Fruit fly (Drosophila melanogaster) whole organism, embryonic: ENCODE data around the gene BOD1.

Source experiments
- Atf-2 ChIP-seq: fragments of 200-800 bp; sonication (Bioruptor generic); optimal IDR thresholded peaks from 2 replicates; lab custom pipeline; 2016; ENCODE audit warnings: missing biosample characterization, missing genetic modification characterization
- Blimp-1 ChIP-seq: fragments of 200-800 bp; sonication (Bioruptor generic); optimal IDR thresholded peaks from 3 replicates; lab custom pipeline; 2018; ENCODE audit warnings: missing biosample characterization, missing genetic modification characterization, mild to moderate bottlenecking, moderate library complexity, missing genetic modification reagents
- CG11093 ChIP-seq: fragments of 200-800 bp; sonication (Bioruptor generic); IDR thresholded peaks from 3 replicates; pipeline ENCODE4 v1.3.6; 2022; ENCODE audit warnings: missing biosample characterization, missing genetic modification characterization
- CG12155 ChIP-seq: fragments of 200-800 bp; sonication (Bioruptor generic); optimal IDR thresholded peaks from 3 replicates; lab custom pipeline; 2016; ENCODE audit warnings: missing biosample characterization, missing genetic modification characterization
- CG13296 ChIP-seq: fragments of 200-800 bp; sonication (Bioruptor generic); optimal IDR thresholded peaks from 3 replicates; lab custom pipeline; 2018; ENCODE audit warnings: missing biosample characterization, mild to moderate bottlenecking, missing genetic modification characterization
- CG13624 ChIP-seq: fragments of 200-800 bp; sonication (Bioruptor generic); optimal IDR thresholded peaks from 2 replicates; lab custom pipeline; 2016; ENCODE audit warnings: missing biosample characterization, missing genetic modification characterization
- CG15601 ChIP-seq: fragments of 200-800 bp; sonication (Bioruptor generic); optimal IDR thresholded peaks from 3 replicates; lab custom pipeline; 2019; ENCODE audit warnings: missing biosample characterization, mild to moderate bottlenecking, missing genetic modification characterization, moderate library complexity
- CG16779 ChIP-seq: fragments of 200-800 bp; sonication (Bioruptor generic); IDR thresholded peaks from 2 replicates; pipeline ENCODE4 v1.3.6; 2022; ENCODE audit warnings: missing biosample characterization, missing genetic modification characterization
- CG16815 ChIP-seq: fragments of 200-800 bp; sonication (Bioruptor generic); optimal IDR thresholded peaks from 3 replicates; lab custom pipeline; 2017; ENCODE audit warnings: missing biosample characterization, mild to moderate bottlenecking, missing genetic modification characterization
- CG16863 ChIP-seq: fragments of 200-800 bp; sonication (Bioruptor generic); optimal IDR thresholded peaks from 3 replicates; lab custom pipeline; 2016; ENCODE audit warnings: missing biosample characterization, missing genetic modification characterization
- CG1832 ChIP-seq: fragments of 200-800 bp; sonication (Bioruptor generic); optimal IDR thresholded peaks from 2 replicates; lab custom pipeline; 2017; ENCODE audit warnings: missing biosample characterization, mild to moderate bottlenecking, missing genetic modification characterization, inconsistent platforms
- CG2678 ChIP-seq: fragments of 200-800 bp; sonication (Bioruptor generic); optimal IDR thresholded peaks from 3 replicates; lab custom pipeline; 2019; ENCODE audit warnings: missing biosample characterization, mild to moderate bottlenecking, missing genetic modification characterization, moderate library complexity
- CG4282 ChIP-seq: fragments of 200-800 bp; sonication (Bioruptor generic); optimal IDR thresholded peaks from 2 replicates; lab custom pipeline; 2016; ENCODE audit warnings: missing biosample characterization, missing genetic modification characterization
- CG5953 ChIP-seq: fragments of 200-800 bp; sonication (Bioruptor generic); IDR thresholded peaks from 2 replicates; pipeline ENCODE4 v1.3.6; 2022; ENCODE audit warnings: missing biosample characterization, missing genetic modification characterization
- CG7372 ChIP-seq: fragments of 200-800 bp; sonication (Bioruptor generic); IDR thresholded peaks from 2 replicates; pipeline ENCODE4 v1.3.6; 2022; ENCODE audit warnings: missing biosample characterization, missing genetic modification characterization
- CG7786 ChIP-seq: fragments of 200-800 bp; sonication (Bioruptor generic); optimal IDR thresholded peaks from 2 replicates; lab custom pipeline; 2016; ENCODE audit warnings: missing biosample characterization, missing genetic modification characterization
- Fer2 ChIP-seq: fragments of 200-800 bp; sonication (Bioruptor generic); optimal IDR thresholded peaks from 2 replicates; lab custom pipeline; 2018; ENCODE audit warnings: missing biosample characterization, mild to moderate bottlenecking, missing genetic modification characterization, moderate library complexity
- H2.0 ChIP-seq: fragments of 200-800 bp; sonication (Bioruptor generic); IDR thresholded peaks from 2 replicates; pipeline ENCODE4 v1.3.6; 2022; ENCODE audit warnings: missing biosample characterization, missing genetic modification characterization
- Hey ChIP-seq: fragments of 200-800 bp; sonication (Bioruptor generic); optimal IDR thresholded peaks from 3 replicates; lab custom pipeline; 2018; ENCODE audit warnings: missing biosample characterization, mild to moderate bottlenecking, missing genetic modification characterization
- HmgZ ChIP-seq: fragments of 200-800 bp; sonication (Bioruptor generic); optimal IDR thresholded peaks from 2 replicates; lab custom pipeline; 2018; ENCODE audit warnings: missing biosample characterization, mild to moderate bottlenecking, missing genetic modification characterization
- MESR4 ChIP-seq: fragments of 200-800 bp; sonication (Bioruptor generic); optimal IDR thresholded peaks from 2 replicates; lab custom pipeline; 2018; ENCODE audit warnings: missing biosample characterization, mild to moderate bottlenecking, missing genetic modification characterization, moderate library complexity
- NC2α ChIP-seq: fragments of 200-800 bp; sonication (Bioruptor generic); optimal IDR thresholded peaks from 2 replicates; lab custom pipeline; 2016; ENCODE audit warnings: missing biosample characterization, missing genetic modification characterization
- Rfx ChIP-seq: fragments of 200-800 bp; sonication (Bioruptor generic); IDR thresholded peaks from 2 replicates; pipeline ENCODE4 v1.3.6; 2022; ENCODE audit warnings: missing biosample characterization, missing genetic modification characterization
- Rx ChIP-seq: fragments of 200-800 bp; sonication (Bioruptor generic); IDR thresholded peaks from 2 replicates; pipeline ENCODE4 v1.3.6; 2022; ENCODE audit warnings: missing biosample characterization, missing genetic modification characterization
- Sox100B ChIP-seq: fragments of 200-800 bp; sonication (Bioruptor generic); optimal IDR thresholded peaks from 3 replicates; lab custom pipeline; 2018; ENCODE audit warnings: missing biosample characterization, mild to moderate bottlenecking, missing genetic modification characterization
- Xbp1 ChIP-seq: fragments of 200-800 bp; sonication (Bioruptor generic); optimal IDR thresholded peaks from 3 replicates; lab custom pipeline; 2016; ENCODE audit warnings: missing biosample characterization, mild to moderate bottlenecking, missing genetic modification characterization
- ac ChIP-seq: fragments of 200-800 bp; sonication (Bioruptor generic); optimal IDR thresholded peaks from 3 replicates; lab custom pipeline; 2017; ENCODE audit warnings: missing biosample characterization, mild to moderate bottlenecking, missing genetic modification characterization
- aop ChIP-seq: fragments of 200-800 bp; sonication (Bioruptor generic); IDR thresholded peaks from 2 replicates; pipeline ENCODE4 v1.3.6; 2022; ENCODE audit warnings: missing biosample characterization, missing genetic modification characterization
- cato ChIP-seq: fragments of 200-800 bp; sonication (Bioruptor generic); optimal IDR thresholded peaks from 2 replicates; lab custom pipeline; 2016; ENCODE audit warnings: missing biosample characterization, missing genetic modification characterization, borderline replicate concordance
- ems ChIP-seq: fragments of 200-800 bp; sonication (Bioruptor generic); optimal IDR thresholded peaks from 3 replicates; lab custom pipeline; 2016; ENCODE audit warnings: missing biosample characterization, missing genetic modification characterization
- exex ChIP-seq: fragments of 200-800 bp; sonication (Bioruptor generic); optimal IDR thresholded peaks from 4 replicates; lab custom pipeline; 2018; ENCODE audit warnings: missing biosample characterization, mild to moderate bottlenecking, missing genetic modification characterization, moderate library complexity
- grn ChIP-seq: fragments of 200-800 bp; sonication (Bioruptor generic); optimal IDR thresholded peaks from 3 replicates; lab custom pipeline; 2017; ENCODE audit warnings: missing biosample characterization, missing genetic modification characterization
- gro ChIP-seq: fragments of 200-800 bp; sonication (Bioruptor generic); optimal IDR thresholded peaks from 2 replicates; lab custom pipeline; 2016; ENCODE audit warnings: missing biosample characterization, missing genetic modification characterization
- hbn ChIP-seq: fragments of 200-800 bp; sonication (Bioruptor generic); IDR thresholded peaks from 2 replicates; pipeline ENCODE4 v1.3.6; 2022; ENCODE audit warnings: missing biosample characterization, missing genetic modification characterization; ENCODE audit not compliant: partially characterized antibody
- jumu ChIP-seq: fragments of 200-800 bp; sonication (Bioruptor generic); optimal IDR thresholded peaks from 3 replicates; lab custom pipeline; 2016; ENCODE audit warnings: missing biosample characterization, missing genetic modification characterization
- mam ChIP-seq: fragments of 200-800 bp; sonication (Bioruptor generic); optimal IDR thresholded peaks from 3 replicates; lab custom pipeline; 2016; ENCODE audit warnings: missing biosample characterization, missing genetic modification characterization
- onecut ChIP-seq: fragments of 200-800 bp; sonication (Bioruptor generic); IDR thresholded peaks from 2 replicates; pipeline ENCODE4 v1.3.6; 2022; ENCODE audit warnings: missing biosample characterization, missing genetic modification characterization
- otp ChIP-seq: fragments of 200-800 bp; sonication (Bioruptor generic); IDR thresholded peaks from 3 replicates; pipeline ENCODE4, ENCODE4 v1.3.6; 2022; ENCODE audit warnings: missing biosample characterization, missing genetic modification characterization
- phol ChIP-seq: fragments of 200-800 bp; sonication (Bioruptor generic); optimal IDR thresholded peaks from 3 replicates; lab custom pipeline; 2018; ENCODE audit warnings: missing biosample characterization, mild to moderate bottlenecking, missing genetic modification characterization, moderate library complexity
- repo ChIP-seq: fragments of 200-800 bp; sonication (Bioruptor generic); optimal IDR thresholded peaks from 2 replicates; lab custom pipeline; 2016; ENCODE audit warnings: missing biosample characterization, missing genetic modification characterization
- row ChIP-seq: fragments of 200-800 bp; sonication (Bioruptor generic); IDR thresholded peaks from 3 replicates; pipeline ENCODE4 v1.3.6; 2022; ENCODE audit warnings: missing biosample characterization, missing genetic modification characterization
- sc ChIP-seq, 3 experiments: fragments of >200 bp in 2 of 3; fragments of 200-800 bp in 1 of 3; sonication (Bioruptor generic) in 1 of 3; optimal IDR thresholded peaks; 2 replicates in 2 of 3; 3 replicates in 1 of 3; lab custom pipeline; 2017; ENCODE audit warnings: mild to moderate bottlenecking in 1 of 3, missing biosample characterization in 1 of 3, missing genetic modification characterization in 1 of 3, missing genetic modification reagents in 1 of 3
- sqz ChIP-seq: fragments of 200-800 bp; sonication (Bioruptor generic); optimal IDR thresholded peaks from 3 replicates; lab custom pipeline; 2018; ENCODE audit warnings: missing biosample characterization, mild to moderate bottlenecking, missing genetic modification characterization
- stwl ChIP-seq: fragments of 200-800 bp; sonication (Bioruptor generic); optimal IDR thresholded peaks from 3 replicates; lab custom pipeline; 2018; ENCODE audit warnings: missing biosample characterization, mild to moderate bottlenecking, missing genetic modification characterization, moderate library complexity
- tap ChIP-seq: fragments of 200-800 bp; optimal IDR thresholded peaks from 3 replicates; lab custom pipeline; 2019; ENCODE audit warnings: missing biosample characterization, mild to moderate bottlenecking, missing genetic modification characterization, moderate library complexity
- toy ChIP-seq: fragments of 200-800 bp; sonication (Bioruptor generic); IDR thresholded peaks from 2 replicates; pipeline ENCODE4 v1.3.6; 2022; ENCODE audit warnings: missing biosample characterization, missing genetic modification characterization
- vvl ChIP-seq: fragments of 200-800 bp; sonication (Bioruptor generic); IDR thresholded peaks from 2 replicates; pipeline ENCODE4 v1.3.6; 2022; ENCODE audit warnings: missing biosample characterization, missing genetic modification characterization
- wor ChIP-seq: fragments of 200-800 bp; sonication (Bioruptor generic); IDR thresholded peaks from 2 replicates; pipeline ENCODE4 v1.3.6; 2022; ENCODE audit warnings: missing biosample characterization, missing genetic modification characterization
- z ChIP-seq: fragments of 200-800 bp; sonication (Bioruptor generic); IDR thresholded peaks from 3 replicates; pipeline ENCODE4 v1.3.6; 2022; ENCODE audit warnings: missing biosample characterization, missing genetic modification characterization
- zfh2 ChIP-seq: fragments of 200-800 bp; sonication (Bioruptor generic); optimal IDR thresholded peaks from 2 replicates; lab custom pipeline; 2016; ENCODE audit warnings: missing biosample characterization, missing genetic modification characterization

BOD1 gene

dm6 chr3R:27916355-27917019 is 21.6 kb upstream of the BOD1 start, which contains the start of the genes CG5003 and mRpS22 (continued):
- peak; percentile 83 for TF ChIP-seq row (GFP tag; lab: Robert Waterston, UW)
- TF ChIP-seq MESR4 (GFP tag; lab: Kevin White, UChicago), result peak; percentile 84
- no peak for TF ChIP-seq CG7786 (GFP tag; lab: Kevin White, UChicago)
- TF ChIP-seq wor (GFP tag; lab: Robert Waterston, UW), result peak; percentile 18; the same call in 1 of the 2 replicates
- TF ChIP-seq Xbp1 (GFP tag; lab: Kevin White, UChicago), result peak; percentile 43
- peak; percentile 56 for TF ChIP-seq CG13296 (GFP tag; lab: Kevin White, UChicago)
- TF ChIP-seq Blimp-1, result no peak
- no peak for TF ChIP-seq CG16863 (GFP tag; lab: Kevin White, UChicago)
- TF ChIP-seq repo (GFP tag; lab: Kevin White, UChicago), result no peak
- 0 out of 3 replicates have a peak, but pooled peaks have one; percentile 25 for TF ChIP-seq CG11093 (GFP tag; lab: Robert Waterston, UW)
- no peak for TF ChIP-seq Sox100B (GFP tag; lab: Kevin White, UChicago)
- TF ChIP-seq Rx (GFP tag; lab: Robert Waterston, UW), result no peak
- peak; percentile 44 for TF ChIP-seq zfh2 (GFP tag; lab: Kevin White, UChicago)
- no peak for TF ChIP-seq jumu (GFP tag; lab: Kevin White, UChicago)
- TF ChIP-seq mam (GFP tag; lab: Kevin White, UChicago), result no peak
- no peak for TF ChIP-seq Hey (tag; lab: Kevin White, UChicago)
- TF ChIP-seq otp (GFP tag; lab: Robert Waterston, UW), result no peak
- peak; percentile 28 for TF ChIP-seq H2.0 (GFP tag; lab: Robert Waterston, UW)
- TF ChIP-seq aop (GFP tag; lab: Robert Waterston, UW), result no peak
- TF ChIP-seq Atf-2 (GFP tag; lab: Kevin White, UChicago), result no peak
- no peak for TF ChIP-seq hbn (GFP tag; lab: Robert Waterston, UW)
- TF ChIP-seq onecut (GFP tag; lab: Robert Waterston, UW), result peak; percentile 9; the same call in 1 of the 2 replicates
- TF ChIP-seq CG16779, result no peak
- no peak for TF ChIP-seq sc (optimal IDR thresholded peaks at IDR 0.05; lab: Kevin White, UChicago)
- TF ChIP-seq sc (GFP tag; optimal IDR thresholded peaks at IDR 0.05; lab: Kevin White, UChicago), result no peak
- TF ChIP-seq vvl (GFP tag; lab: Robert Waterston, UW), result peak; percentile 61
- TF ChIP-seq gro, result no peak
- TF ChIP-seq z (GFP tag; lab: Robert Waterston, UW), result no peak
- TF ChIP-seq stwl, result peak; percentile 34
- peak; percentile 8 for TF ChIP-seq tap (tag; lab: Kevin White, UChicago)
- peak; percentile 63 for TF ChIP-seq Fer2
- TF ChIP-seq toy (GFP tag; lab: Robert Waterston, UW), result no peak
- TF ChIP-seq CG1832, result no peak
- TF ChIP-seq exex (tag; lab: Kevin White, UChicago), result peak; percentile 48
- no peak for TF ChIP-seq CG4282 (GFP tag; lab: Kevin White, UChicago)
- peak; percentile 19 for TF ChIP-seq cato (GFP tag; lab: Kevin White, UChicago)
- peak; percentile 27 for TF ChIP-seq NC2α (GFP tag; lab: Kevin White, UChicago)
- peak; percentile 76 for TF ChIP-seq phol (tag; lab: Kevin White, UChicago)
- no peak for TF ChIP-seq ems
- peak; percentile 47 for TF ChIP-seq CG16815
- no peak for TF ChIP-seq CG5953 (GFP tag; lab: Robert Waterston, UW)
- peak; percentile 32 for TF ChIP-seq HmgZ (tag; lab: Kevin White, UChicago)
- TF ChIP-seq CG15601 (tag; lab: Kevin White, UChicago), result peak; percentile 48
- no peak for TF ChIP-seq ac (GFP tag; lab: Kevin White, UChicago)
- TF ChIP-seq CG2678 (tag; lab: Kevin White, UChicago), result peak; percentile 78
- peak; percentile 69 for TF ChIP-seq sqz (GFP tag; lab: Kevin White, UChicago)
- TF ChIP-seq CG13624, result no peak
- peak; percentile 61 for TF ChIP-seq CG12155
- peak; percentile 52; the same call in 1 of the 2 replicates for TF ChIP-seq CG7372 (GFP tag; lab: Robert Waterston, UW)
- TF ChIP-seq Rfx, result peak; percentile 68; the same call in 1 of the 2 replicates
- TF ChIP-seq grn (GFP tag; lab: Kevin White, UChicago), result peak; percentile 51
